Worm (Caenorhabditis elegans): ENCODE measurements around the gene srlf-18.

Gene srlf-18

ce11 chrIV:11125200-11125599 lies 23.9 kb upstream of the srlf-18 start (continued):
- no peak for TF ChIP-seq ceh-90 (tag; optimal IDR thresholded peaks at IDR 0.05)
- TF ChIP-seq aly-2 (tag; optimal IDR thresholded peaks at IDR 0.05), result no peak
- no peak for TF ChIP-seq ama-1 (optimal IDR thresholded peaks at IDR 0.05)
- no peak for TF ChIP-seq lin-39 (tag; optimal IDR thresholded peaks at IDR 0.05)
- TF ChIP-seq swsn-7 (tag; optimal IDR thresholded peaks at IDR 0.05), result peak; percentile 60
- peak; percentile 14 for TF ChIP-seq fkh-8 (tag; optimal IDR thresholded peaks at IDR 0.05)
- TF ChIP-seq unc-30 (tag; optimal IDR thresholded peaks at IDR 0.05), result no peak
- peak; percentile 4 for TF ChIP-seq elt-2 (tag; optimal IDR thresholded peaks at IDR 0.05)
- TF ChIP-seq nhr-71 (tag; optimal IDR thresholded peaks at IDR 0.05), result peak; percentile 61
- TF ChIP-seq unc-130 (tag; optimal IDR thresholded peaks at IDR 0.05), result no peak
- peak; percentile 10 for TF ChIP-seq F16B12.6 (tag; optimal IDR thresholded peaks at IDR 0.05)
- no peak for TF ChIP-seq hlh-17 (GFP tag; optimal IDR thresholded peaks at IDR 0.05; ENCODE audit: borderline replicate concordance)
- TF ChIP-seq lir-3 (tag; optimal IDR thresholded peaks at IDR 0.05; ENCODE audit: poor library complexity), result no peak
- TF ChIP-seq snu-23 (GFP tag; optimal IDR thresholded peaks at IDR 0.05), result peak; percentile 62
- no peak for TF ChIP-seq pag-3 (tag; optimal IDR thresholded peaks at IDR 0.05; ENCODE audit: borderline replicate concordance, insufficient read depth)
- TF ChIP-seq C04F5.9 (tag; optimal IDR thresholded peaks at IDR 0.05), result no peak
- no peak for TF ChIP-seq nhr-237 (tag; optimal IDR thresholded peaks at IDR 0.05)
- peak; percentile 30; the same call in 1 of the 2 replicates for TF ChIP-seq grh-1 (GFP tag; IDR thresholded peaks at IDR 0.05)
- no peak for TF ChIP-seq C34B4.2 (tag; optimal IDR thresholded peaks at IDR 0.05)
- TF ChIP-seq dsc-1 (tag; optimal IDR thresholded peaks at IDR 0.05), result peak; percentile 41
- TF ChIP-seq nhr-76 (tag; optimal IDR thresholded peaks at IDR 0.05), result no peak
- no peak for TF ChIP-seq unc-62 (GFP tag; optimal IDR thresholded peaks at IDR 0.05)
- TF ChIP-seq pqm-1 (tag; optimal IDR thresholded peaks at IDR 0.05), result no peak
- peak; percentile 37 for TF ChIP-seq nhr-20 (tag; optimal IDR thresholded peaks at IDR 0.05)
- no peak for TF ChIP-seq skn-1 (tag; optimal IDR thresholded peaks at IDR 0.05)
- no peak for TF ChIP-seq aha-1 (tag; optimal IDR thresholded peaks at IDR 0.05)
- TF ChIP-seq hlh-4 (tag; optimal IDR thresholded peaks at IDR 0.05), result no peak
- no peak for TF ChIP-seq irx-1 (tag; optimal IDR thresholded peaks at IDR 0.05)
- no peak for TF ChIP-seq Y116A8C.19 (tag; optimal IDR thresholded peaks at IDR 0.05; ENCODE audit: borderline replicate concordance)
- no peak for TF ChIP-seq fkh-4 (tag; optimal IDR thresholded peaks at IDR 0.05; ENCODE audit: borderline replicate concordance)
- no peak for TF ChIP-seq pax-3 (tag; optimal IDR thresholded peaks at IDR 0.05)

DNA sequence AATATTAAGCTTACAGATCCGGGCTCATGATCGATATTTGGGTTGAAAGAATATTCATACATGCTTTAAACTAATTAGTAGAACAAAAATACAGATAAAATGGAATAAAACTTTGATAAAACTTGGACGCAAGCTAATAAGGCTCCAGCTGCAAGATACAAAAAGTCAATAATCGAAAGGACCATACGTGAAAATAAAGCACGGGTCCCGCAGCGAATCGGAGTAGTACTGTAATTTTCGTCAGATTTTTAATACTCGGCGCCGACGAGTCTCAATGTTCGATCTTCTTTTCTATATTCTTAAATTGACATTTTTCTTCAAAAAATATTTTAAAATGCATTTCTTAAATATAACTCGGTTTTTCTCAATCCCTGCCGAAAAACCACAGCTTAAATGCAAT lies 23.4 kb upstream of the srlf-18 start, which contains the start of gene spo-11:
Gene spo-11, minus strand, starts transcription at position 189 of the 400 bp plus-strand sequence.
- TF ChIP-seq nhr-90 (tag; optimal IDR thresholded peaks at IDR 0.05; ENCODE audit: poor library complexity) (no peak), xbp-1 (tag; optimal IDR thresholded peaks at IDR 0.05) (no peak), efl-1 (optimal IDR thresholded peaks at IDR 0.05) (no peak), efl-1 (GFP tag; optimal IDR thresholded peaks at IDR 0.05 in 1 of 2) (no peak), C04F5.9 (tag; optimal IDR thresholded peaks at IDR 0.05) (no peak), sptf-1 (tag; optimal IDR thresholded peaks at IDR 0.05) (no peak), fkh-4 (tag; optimal IDR thresholded peaks at IDR 0.05; ENCODE audit: borderline replicate concordance) (no peak)

DNA sequence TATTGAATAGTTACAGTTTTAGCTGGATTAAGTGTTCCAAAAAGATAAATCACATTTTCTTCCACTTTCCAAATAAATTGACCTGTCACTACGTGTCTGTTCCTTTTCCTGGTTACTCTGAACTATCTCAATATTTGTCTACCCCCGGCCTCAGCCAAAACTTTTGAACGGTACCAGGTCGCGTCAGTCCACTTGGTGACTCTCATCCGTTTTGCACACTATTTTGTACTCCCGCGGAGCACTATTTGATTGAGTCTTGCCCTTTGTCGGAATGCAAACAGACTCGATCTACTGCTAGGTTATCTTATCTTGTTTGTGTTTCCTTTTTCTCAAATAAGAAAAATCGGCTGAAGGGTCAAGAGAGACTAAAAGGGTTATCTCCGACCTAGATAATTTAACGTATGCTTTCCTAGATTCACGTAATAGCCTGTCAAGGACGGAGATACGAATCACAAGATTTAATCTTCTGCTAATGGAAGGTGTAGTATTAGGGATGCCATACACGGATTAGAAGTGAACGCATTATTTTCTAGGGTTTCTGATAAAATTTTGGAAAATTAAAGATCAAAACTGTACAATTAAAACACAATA lies 18.8 kb upstream of the srlf-18 start:
- no peak for TF ChIP-seq nhr-47 (tag; optimal IDR thresholded peaks at IDR 0.05)
- no peak for TF ChIP-seq lsy-2 (tag; optimal IDR thresholded peaks at IDR 0.05)
- TF ChIP-seq blmp-1 (tag; optimal IDR thresholded peaks at IDR 0.05), result peak; percentile 77
- TF ChIP-seq mep-1 (tag; optimal IDR thresholded peaks at IDR 0.05), result peak; percentile 42
- peak; percentile 67 for TF ChIP-seq lin-14 (GFP tag; optimal IDR thresholded peaks at IDR 0.05)
- peak; percentile 11 for TF ChIP-seq ztf-4 (tag; optimal IDR thresholded peaks at IDR 0.05)
- TF ChIP-seq nhr-76 (tag; optimal IDR thresholded peaks at IDR 0.05), result no peak
- TF ChIP-seq nhr-85 (tag), result peak; percentile 84
- no peak for TF ChIP-seq nhr-71 (tag; optimal IDR thresholded peaks at IDR 0.05)
- TF ChIP-seq elt-3 (tag; optimal IDR thresholded peaks at IDR 0.05), result peak in 2 of 6 experiments; percentile 25 to 76

All from whole organism, L1 larva.